Fruit fly (Drosophila melanogaster) whole organism: ENCODE data around the gene dnc.

Source experiments
- EcR ChIP-seq, 2 experiments: fragments of >200 bp; optimal IDR thresholded peaks; 2 replicates each; lab custom pipeline; 2017; ENCODE audit warnings: missing biosample characterization in 2 of 2, missing genetic modification characterization in 2 of 2, missing genetic modification reagents in 2 of 2
- usp ChIP-seq: fragments of >200 bp; optimal IDR thresholded peaks from 2 replicates; lab custom pipeline; 2017; ENCODE audit warnings: missing biosample characterization, missing genetic modification characterization, mixed read lengths

DNA sequence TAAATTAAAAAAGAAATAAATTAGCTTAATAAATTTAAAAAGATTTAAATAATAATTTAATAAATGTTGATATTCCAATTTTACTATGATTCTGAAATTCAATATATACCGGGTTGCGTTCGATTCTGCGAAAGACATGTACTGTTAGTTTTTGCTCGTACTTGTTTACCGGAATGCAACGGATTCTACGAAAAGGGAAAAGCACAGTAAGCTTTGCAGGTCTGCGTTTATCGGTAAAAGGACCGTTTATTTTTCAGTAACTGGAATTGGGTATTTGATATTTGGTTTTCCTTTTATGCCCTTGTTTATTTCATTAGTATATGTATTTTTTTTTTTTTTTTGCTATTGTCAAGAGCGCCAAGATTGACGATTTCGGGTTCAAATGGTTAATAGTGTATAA, 198.0 kb downstream of the dnc start:
- TF ChIP-seq EcR (GFP tag; optimal IDR thresholded peaks at IDR 0.05; lab: Kevin White, UChicago) (no peak), usp (GFP tag; lab: Kevin White, UChicago) (no peak)
